Worm (Caenorhabditis elegans) whole organism, young adult: ENCODE measurements around the gene F11A10.6.

Experiments used
- lsl-1 ChIP-seq: fragments of 200-800 bp; sonication (Bioruptor generic); optimal IDR thresholded peaks from 2 replicates; lab custom pipeline; 2018; ENCODE audit warnings: mild to moderate bottlenecking, missing genetic modification characterization, moderate library complexity, missing compliant biosample characterization
- nfya-1 ChIP-seq: sonication (generic microtip); optimal IDR thresholded peaks from 2 replicates; lab custom pipeline; 2017; ENCODE audit warnings: antibody characterized with exemption, missing compliant biosample characterization, missing genetic modification characterization, borderline replicate concordance; ENCODE audit not compliant: insufficient read depth
- snpc-4 ChIP-seq, 5 experiments: fragments of 150-350 bp in 1 of 5; sonication (generic microtip) in 4 of 5; optimal IDR thresholded peaks; 2 replicates each; lab custom pipeline; 2014 to 2018; ENCODE audit warnings: missing genetic modification characterization in 5 of 5, missing biosample characterization in 3 of 5, antibody characterized with exemption in 2 of 5, mild to moderate bottlenecking in 2 of 5, missing compliant biosample characterization in 2 of 5, missing genotype in 2 of 5, moderate library complexity in 2 of 5, missing genetic modification reagents in 1 of 5
- tbp1 ChIP-seq: fragments of 200-800 bp; sonication (Bioruptor generic); optimal IDR thresholded peaks from 2 replicates; lab custom pipeline; 2018; ENCODE audit warnings: mild to moderate bottlenecking, missing genetic modification characterization, missing compliant biosample characterization

ce11 chrIV:12040431-12040830 lies 49.0 kb downstream of the F11A10.6 start:
- TF ChIP-seq nfya-1 (no peak), lsl-1 (GFP tag; lab: Kevin White, UChicago) (no peak), tbp1 (GFP tag; lab: Kevin White, UChicago) (no peak), snpc-4 (GFP tag; optimal IDR thresholded peaks at IDR 0.05; lab: Kevin White, UChicago) (no peak), snpc-4 (tag; optimal IDR thresholded peaks at IDR 0.05; lab: Kevin White, UChicago) (no peak)
